Worm (Caenorhabditis elegans) whole organism, mixed stage, embryonic: ENCODE measurements around the gene dhhc-10.

ENCODE experiments used
- bed-3 ChIP-seq: fragments of 200-800 bp; sonication (Bioruptor generic); optimal IDR thresholded peaks from 3 replicates; lab custom pipeline; 2018; ENCODE audit warnings: mild to moderate bottlenecking, missing genetic modification characterization, moderate library complexity, missing compliant biosample characterization
- ceh-39 ChIP-seq: fragments of 150-350 bp; optimal IDR thresholded peaks from 2 replicates; lab custom pipeline; 2014; ENCODE audit warnings: missing biosample characterization, missing genetic modification characterization
- ces-1 ChIP-seq: fragments of 150-350 bp; optimal IDR thresholded peaks from 2 replicates; lab custom pipeline; 2014; ENCODE audit warnings: missing biosample characterization, missing genetic modification reagents, missing genetic modification characterization
- elt-3 ChIP-seq: fragments of 150-350 bp; optimal IDR thresholded peaks from 2 replicates; lab custom pipeline; 2014; ENCODE audit warnings: missing biosample characterization, missing genetic modification characterization
- ham-2 ChIP-seq: fragments of 200-800 bp; sonication (Bioruptor generic); optimal IDR thresholded peaks from 2 replicates; lab custom pipeline; 2018; ENCODE audit warnings: mild to moderate bottlenecking, missing genetic modification characterization, missing compliant biosample characterization
- hlh-1 ChIP-seq: fragments of 150-350 bp; optimal IDR thresholded peaks from 2 replicates; lab custom pipeline; 2014; ENCODE audit warnings: missing biosample characterization, missing genetic modification reagents, missing genetic modification characterization
- lsy-2 ChIP-seq: fragments of 150-350 bp; optimal IDR thresholded peaks from 2 replicates; lab custom pipeline; 2014; ENCODE audit warnings: missing biosample characterization, missing genetic modification characterization
- nhr-237 ChIP-seq: fragments of 150-350 bp; optimal IDR thresholded peaks from 2 replicates; lab custom pipeline; 2014; ENCODE audit warnings: missing biosample characterization, missing genetic modification characterization
- unc-39 ChIP-seq: fragments of 150-350 bp; optimal IDR thresholded peaks from 2 replicates; lab custom pipeline; 2014; ENCODE audit warnings: missing biosample characterization, missing genetic modification characterization

DNA sequence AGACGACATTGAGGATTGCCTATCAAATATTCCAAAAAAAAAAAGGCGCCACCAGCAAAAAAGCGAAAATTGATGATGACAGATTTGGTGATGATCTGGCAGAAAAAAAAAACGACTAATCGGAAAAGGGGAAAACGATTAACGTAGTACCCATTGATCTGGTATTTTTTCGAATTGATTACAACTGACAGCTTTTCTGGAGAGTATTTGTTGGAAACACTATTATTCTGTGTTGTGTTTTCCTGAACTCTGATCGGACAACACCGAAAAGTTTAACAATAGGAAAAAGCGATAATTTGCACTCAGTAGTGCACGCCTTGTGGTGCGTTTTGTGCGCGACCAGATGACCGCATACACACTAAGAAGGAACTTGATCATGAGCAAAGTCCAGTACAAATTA is 42.3 kb upstream of the dhhc-10 start:
- TF ChIP-seq unc-39 (tag; lab: Kevin White, UChicago) (no peak), ces-1 (GFP tag; lab: Kevin White, UChicago) (no peak), ceh-39 (no peak), elt-3 (no peak), lsy-2 (tag; lab: Kevin White, UChicago) (no peak), hlh-1 (tag; lab: Kevin White, UChicago) (no peak), ham-2 (GFP tag; lab: Kevin White, UChicago) (no peak), bed-3 (GFP tag; lab: Kevin White, UChicago) (no peak), nhr-237 (no peak)
